Fruit fly (Drosophila melanogaster): ENCODE data around the gene CG17776.

- TF ChIP-seq insv (optimal IDR thresholded peaks at IDR 0.05) (no peak), h (optimal IDR thresholded peaks at IDR 0.05) (no peak), Sin3A (optimal IDR thresholded peaks at IDR 0.05) (no peak), Myc (optimal IDR thresholded peaks at IDR 0.05) (no peak)
Observed at dm6 chrX:2163358-2163757, 21.2 kb upstream of the CG17776 start.

All from Kc167 (cell line).